Worm (Caenorhabditis elegans) whole organism, mixed stage, embryonic: Measurements from ENCODE around the gene sdz-26.

Experiments used
- mab-5 ChIP-seq: fragments of 150-350 bp; optimal IDR thresholded peaks from 2 replicates; lab custom pipeline; 2014; ENCODE audit warnings: missing biosample characterization, missing genetic modification characterization
- unc-39 ChIP-seq: fragments of 150-350 bp; optimal IDR thresholded peaks from 2 replicates; lab custom pipeline; 2014; ENCODE audit warnings: missing biosample characterization, missing genetic modification characterization

ce11 chrII:14416988-14417387 is 35.4 kb downstream of the sdz-26 start:
- TF ChIP-seq unc-39 (tag; lab: Kevin White, UChicago) (no peak), mab-5 (tag; lab: Kevin White, UChicago) (no peak)
